Fruit fly (Drosophila melanogaster) whole organism, pupa: ENCODE data around the gene TotA.

Experiments used
- CG10348 ChIP-seq: fragments of 200-800 bp; sonication (Bioruptor generic); IDR thresholded peaks from 2 replicates; pipeline ENCODE4 v1.3.6; 2022; ENCODE audit warnings: missing biosample characterization, missing genetic modification characterization
- CG12605 ChIP-seq: fragments of 200-800 bp; sonication (Bioruptor generic); IDR thresholded peaks from 2 replicates; pipeline ENCODE4 v1.3.6; 2022; ENCODE audit warnings: missing biosample characterization, missing genetic modification characterization
- CG13204 ChIP-seq: fragments of 200-800 bp; sonication (Bioruptor generic); optimal IDR thresholded peaks from 2 replicates; lab custom pipeline; 2018; ENCODE audit warnings: missing biosample characterization, mild to moderate bottlenecking, missing genetic modification characterization, moderate library complexity
- CG14655 ChIP-seq: fragments of 200-800 bp; sonication (Bioruptor generic); optimal IDR thresholded peaks from 3 replicates; lab custom pipeline; 2017; ENCODE audit warnings: mild to moderate bottlenecking, missing biosample characterization, missing genetic modification reagents, missing genetic modification characterization
- CG15710 ChIP-seq: fragments of 200-800 bp; sonication (Bioruptor generic); optimal IDR thresholded peaks from 2 replicates; lab custom pipeline; 2018; ENCODE audit warnings: missing biosample characterization, mild to moderate bottlenecking, missing genetic modification characterization, moderate library complexity
- CG17806 ChIP-seq: fragments of 200-800 bp; sonication (Bioruptor generic); optimal IDR thresholded peaks from 2 replicates; lab custom pipeline; 2018; ENCODE audit warnings: missing biosample characterization, mild to moderate bottlenecking, missing genetic modification characterization, moderate library complexity
- CG32121 ChIP-seq: fragments of 200-800 bp; sonication (Bioruptor generic); IDR thresholded peaks from 2 replicates; pipeline ENCODE4 v1.3.6; 2022; ENCODE audit warnings: missing biosample characterization, missing genetic modification characterization
- CG34367 ChIP-seq: fragments of 200-800 bp; sonication (Bioruptor generic); optimal IDR thresholded peaks from 2 replicates; lab custom pipeline; 2018; ENCODE audit warnings: missing biosample characterization, mild to moderate bottlenecking, missing genetic modification characterization
- CG4496 ChIP-seq: fragments of 200-800 bp; sonication (Bioruptor generic); IDR thresholded peaks from 3 replicates; pipeline ENCODE4 v1.3.6; 2022; ENCODE audit warnings: missing biosample characterization, missing genetic modification characterization
- CG8159 ChIP-seq: fragments of 200-800 bp; sonication (Bioruptor generic); optimal IDR thresholded peaks from 3 replicates; lab custom pipeline; 2018; ENCODE audit warnings: missing biosample characterization, mild to moderate bottlenecking, missing genetic modification characterization, moderate library complexity
- CG8301 ChIP-seq: fragments of 200-800 bp; sonication (Bioruptor generic); optimal IDR thresholded peaks from 2 replicates; lab custom pipeline; 2018; ENCODE audit warnings: missing biosample characterization, mild to moderate bottlenecking, missing genetic modification characterization
- CG9948 ChIP-seq: fragments of 200-800 bp; sonication (Bioruptor generic); optimal IDR thresholded peaks from 2 replicates; lab custom pipeline; 2018; ENCODE audit warnings: missing biosample characterization, mild to moderate bottlenecking, missing genetic modification characterization, moderate library complexity
- D1 ChIP-seq: fragments of 200-800 bp; sonication (Bioruptor generic); optimal IDR thresholded peaks from 2 replicates; lab custom pipeline; 2018; ENCODE audit warnings: missing biosample characterization, mild to moderate bottlenecking, missing genetic modification characterization, moderate library complexity
- EcR ChIP-seq: fragments of 200-800 bp; sonication (Bioruptor generic); optimal IDR thresholded peaks from 3 replicates; lab custom pipeline; 2019; ENCODE audit warnings: missing biosample characterization, missing genetic modification characterization, mild to moderate bottlenecking, moderate library complexity, missing genetic modification reagents
- Ets98B ChIP-seq: fragments of 200-800 bp; sonication (Bioruptor generic); IDR thresholded peaks from 2 replicates; pipeline ENCODE4 v1.3.6; 2022; ENCODE audit warnings: missing biosample characterization, missing genetic modification characterization
- Pif1A ChIP-seq: fragments of 200-800 bp; sonication (Bioruptor generic); optimal IDR thresholded peaks from 3 replicates; lab custom pipeline; 2016; ENCODE audit warnings: missing biosample characterization, missing genetic modification characterization
- Pif1B ChIP-seq: fragments of 200-800 bp; sonication (Bioruptor generic); optimal IDR thresholded peaks from 3 replicates; lab custom pipeline; 2016; ENCODE audit warnings: missing biosample characterization, missing genetic modification characterization
- Snoo ChIP-seq: fragments of 200-800 bp; sonication (Bioruptor generic); optimal IDR thresholded peaks from 3 replicates; lab custom pipeline; 2017; ENCODE audit warnings: missing biosample characterization, mild to moderate bottlenecking, missing genetic modification characterization, inconsistent platforms
- fd96Ca ChIP-seq: fragments of 200-800 bp; sonication (Bioruptor generic); IDR thresholded peaks from 3 replicates; pipeline ENCODE4 v1.3.6; 2022; ENCODE audit warnings: missing biosample characterization, missing genetic modification characterization
- gl ChIP-seq: fragments of 200-800 bp; sonication (Bioruptor generic); optimal IDR thresholded peaks from 2 replicates; lab custom pipeline; 2018; ENCODE audit warnings: missing biosample characterization, mild to moderate bottlenecking, missing genetic modification characterization
- rn ChIP-seq: fragments of 200-800 bp; sonication (Bioruptor generic); IDR thresholded peaks from 2 replicates; pipeline ENCODE4 v1.3.6; 2022; ENCODE audit warnings: missing biosample characterization, missing genetic modification characterization

The TotA gene

dm6 chr3R:20829416-20830131 lies 41.3 kb upstream of the TotA start:
- TF ChIP-seq CG32121 (GFP tag; lab: Robert Waterston, UW) (0 out of 2 replicates have a peak, but pooled peaks have one; percentile 30), Ets98B (GFP tag; lab: Robert Waterston, UW) (peak; percentile 67), EcR (GFP tag; lab: Kevin White, UChicago) (peak; percentile 45), CG9948 (tag; lab: Kevin White, UChicago) (no peak), CG13204 (peak; percentile 78), Snoo (tag; lab: Kevin White, UChicago) (peak; percentile 8), fd96Ca (GFP tag; lab: Robert Waterston, UW) (peak; percentile 72; the same call in 2 of the 3 replicates), CG4496 (GFP tag; lab: Robert Waterston, UW) (peak; percentile 65), CG14655 (GFP tag; lab: Kevin White, UChicago) (no peak), CG8301 (tag; lab: Kevin White, UChicago) (no peak)

dm6 chr3R:20830153-20830695 lies 40.6 kb upstream of the TotA start, which contains the start of gene Adss:
Gene Adss, minus strand, starts transcription at chr3R:20830580.
- peak; percentile 36; the same call in 1 of the 3 replicates for TF ChIP-seq fd96Ca (GFP tag; lab: Robert Waterston, UW)
- peak; percentile 57; the same call in 2 of the 3 replicates for TF ChIP-seq CG4496 (GFP tag; lab: Robert Waterston, UW)
- no peak for TF ChIP-seq CG13204
- peak; percentile 30; the same call in 1 of the 2 replicates for TF ChIP-seq CG12605

- TF ChIP-seq CG4496 (GFP tag; lab: Robert Waterston, UW) (no peak), CG14655 (GFP tag; lab: Kevin White, UChicago) (no peak), CG15710 (tag; lab: Kevin White, UChicago) (no peak), CG17806 (no peak), Ets98B (GFP tag; lab: Robert Waterston, UW) (no peak), EcR (GFP tag; lab: Kevin White, UChicago) (no peak)
Measured at dm6 chr3R:20830963-20831362, 39.9 kb upstream of the TotA start, which contains the start of gene CG31223. Gene CG31223, plus strand, starts transcription at chr3R:20831127.

dm6 chr3R:20832689-20833524 lies 37.9 kb upstream of the TotA start, which contains the start of gene Synd:
Gene Synd, plus strand, starts transcription at chr3R:20832799.
- TF ChIP-seq fd96Ca (GFP tag; lab: Robert Waterston, UW) (no peak), gl (tag; lab: Kevin White, UChicago) (peak; percentile 31), CG34367 (tag; lab: Kevin White, UChicago) (no peak), Ets98B (GFP tag; lab: Robert Waterston, UW) (peak; percentile 13; the same call in 1 of the 2 replicates), D1 (tag; lab: Kevin White, UChicago) (no peak), EcR (GFP tag; lab: Kevin White, UChicago) (peak; percentile 76), CG15710 (tag; lab: Kevin White, UChicago) (peak; percentile 8), CG9948 (tag; lab: Kevin White, UChicago) (no peak), CG12605 (0 out of 2 replicates have a peak, but pooled peaks have one; percentile 17), CG14655 (GFP tag; lab: Kevin White, UChicago) (peak; percentile 27), Snoo (tag; lab: Kevin White, UChicago) (peak; percentile 6), CG13204 (no peak), CG8159 (no peak), CG8301 (tag; lab: Kevin White, UChicago) (peak; percentile 34), CG10348 (GFP tag; lab: Robert Waterston, UW) (no peak), CG32121 (GFP tag; lab: Robert Waterston, UW) (no peak), rn (GFP tag; lab: Robert Waterston, UW) (no peak), Pif1B (GFP tag; lab: Kevin White, UChicago) (peak; percentile 12), CG17806 (no peak), CG4496 (GFP tag; lab: Robert Waterston, UW) (peak; percentile 48; the same call in 2 of the 3 replicates), Pif1A (GFP tag; lab: Kevin White, UChicago) (peak; percentile 42)
- TF ChIP-seq, all 21 proteins: peak for 11

dm6 chr3R:20833664-20834063 lies 37.2 kb upstream of the TotA start:
- TF ChIP-seq Pif1A (GFP tag; lab: Kevin White, UChicago) (peak; percentile 5), CG15710 (tag; lab: Kevin White, UChicago) (peak; percentile 10), CG13204 (no peak), CG8301 (tag; lab: Kevin White, UChicago) (peak; percentile 12), CG4496 (GFP tag; lab: Robert Waterston, UW) (peak; percentile 63; the same call in 1 of the 3 replicates), Ets98B (GFP tag; lab: Robert Waterston, UW) (peak; percentile 33), CG9948 (tag; lab: Kevin White, UChicago) (peak; percentile 3), gl (tag; lab: Kevin White, UChicago) (no peak), Pif1B (GFP tag; lab: Kevin White, UChicago) (no peak), CG14655 (GFP tag; lab: Kevin White, UChicago) (peak; percentile 5), fd96Ca (GFP tag; lab: Robert Waterston, UW) (peak; percentile 21; the same call in 1 of the 3 replicates)
